Fruit fly (Drosophila melanogaster) whole organism, embryonic: Measurements from ENCODE around the gene CG13962.

Source experiments
- Bgb ChIP-seq: fragments of 200-800 bp; sonication (Bioruptor generic); IDR thresholded peaks from 2 replicates; pipeline ENCODE4 v1.3.6; 2022; ENCODE audit warnings: missing biosample characterization, missing genetic modification characterization; ENCODE audit not compliant: partially characterized antibody
- C15 ChIP-seq: fragments of 200-800 bp; sonication (Bioruptor generic); IDR thresholded peaks from 3 replicates; pipeline ENCODE4 v1.3.6; 2022; ENCODE audit warnings: missing biosample characterization, missing genetic modification characterization
- CG10543 ChIP-seq: fragments of 200-800 bp; sonication (Bioruptor generic); optimal IDR thresholded peaks from 3 replicates; lab custom pipeline; 2017; ENCODE audit warnings: missing biosample characterization, mild to moderate bottlenecking, missing genetic modification characterization, moderate library complexity
- CG10565 ChIP-seq: fragments of 200-800 bp; sonication (Bioruptor generic); optimal IDR thresholded peaks from 3 replicates; lab custom pipeline; 2016; ENCODE audit warnings: missing biosample characterization, mild to moderate bottlenecking, missing genetic modification characterization
- CG11398 ChIP-seq: fragments of 200-800 bp; sonication (Bioruptor generic); optimal IDR thresholded peaks from 2 replicates; lab custom pipeline; 2016; ENCODE audit warnings: missing biosample characterization, missing genetic modification characterization
- CG12155 ChIP-seq: fragments of 200-800 bp; sonication (Bioruptor generic); optimal IDR thresholded peaks from 3 replicates; lab custom pipeline; 2016; ENCODE audit warnings: missing biosample characterization, missing genetic modification characterization
- CG12299 ChIP-seq: fragments of 200-800 bp; sonication (Bioruptor generic); optimal IDR thresholded peaks from 2 replicates; lab custom pipeline; 2018; ENCODE audit warnings: missing biosample characterization, mild to moderate bottlenecking, missing genetic modification characterization
- CG13624 ChIP-seq: fragments of 200-800 bp; sonication (Bioruptor generic); optimal IDR thresholded peaks from 2 replicates; lab custom pipeline; 2016; ENCODE audit warnings: missing biosample characterization, missing genetic modification characterization
- CG14860 ChIP-seq: fragments of 200-800 bp; sonication (Bioruptor generic); IDR thresholded peaks from 3 replicates; pipeline ENCODE4 v1.3.6; 2022; ENCODE audit warnings: missing biosample characterization, missing genetic modification characterization; ENCODE audit not compliant: partially characterized antibody
- CG15696 ChIP-seq: fragments of 200-800 bp; sonication (Bioruptor generic); optimal IDR thresholded peaks from 2 replicates; lab custom pipeline; 2019; ENCODE audit warnings: missing biosample characterization, mild to moderate bottlenecking, missing genetic modification characterization, moderate library complexity
- CG1602 ChIP-seq: fragments of 200-800 bp; sonication (Bioruptor generic); optimal IDR thresholded peaks from 3 replicates; lab custom pipeline; 2016; ENCODE audit warnings: missing biosample characterization, missing genetic modification characterization
- CG17328 ChIP-seq: fragments of 200-800 bp; sonication (Bioruptor generic); IDR thresholded peaks from 2 replicates; pipeline ENCODE4 v1.3.6; 2022; ENCODE audit warnings: missing biosample characterization, missing genetic modification characterization
- CG18599 ChIP-seq: fragments of 200-800 bp; sonication (Bioruptor generic); optimal IDR thresholded peaks from 3 replicates; lab custom pipeline; 2017; ENCODE audit warnings: missing biosample characterization, missing genetic modification characterization, mild to moderate bottlenecking, moderate library complexity, missing genetic modification reagents
- CG2120 ChIP-seq: fragments of 200-800 bp; sonication (Bioruptor generic); optimal IDR thresholded peaks from 3 replicates; lab custom pipeline; 2016; ENCODE audit warnings: missing biosample characterization, missing genetic modification characterization
- CG34376 ChIP-seq: fragments of 200-800 bp; sonication (Bioruptor generic); optimal IDR thresholded peaks from 2 replicates; lab custom pipeline; 2018; ENCODE audit warnings: missing biosample characterization, mild to moderate bottlenecking, missing genetic modification characterization
- CG3726 ChIP-seq: fragments of 200-800 bp; sonication (Bioruptor generic); IDR thresholded peaks from 3 replicates; pipeline ENCODE4, ENCODE4 v1.3.6; 2022; ENCODE audit warnings: missing biosample characterization, missing genetic modification characterization
- CG6791 ChIP-seq: fragments of 200-800 bp; sonication (Bioruptor generic); IDR thresholded peaks from 3 replicates; pipeline ENCODE4 v1.3.6; 2022; ENCODE audit warnings: missing biosample characterization, missing genetic modification characterization; ENCODE audit not compliant: partially characterized antibody
- CG8089 ChIP-seq: fragments of 200-800 bp; sonication (Bioruptor generic); optimal IDR thresholded peaks from 3 replicates; lab custom pipeline; 2016; ENCODE audit warnings: missing biosample characterization, missing genetic modification characterization
- CG8924 ChIP-seq: fragments of 200-800 bp; optimal IDR thresholded peaks from 3 replicates; lab custom pipeline; 2019; ENCODE audit warnings: missing biosample characterization, mild to moderate bottlenecking, missing genetic modification characterization, moderate library complexity
- CG9797 ChIP-seq: fragments of 200-800 bp; sonication (Bioruptor generic); optimal IDR thresholded peaks from 3 replicates; lab custom pipeline; 2018; ENCODE audit warnings: missing biosample characterization, mild to moderate bottlenecking, missing genetic modification characterization
- Drgx ChIP-seq: fragments of 200-800 bp; sonication (Bioruptor generic); IDR thresholded peaks from 2 replicates; pipeline ENCODE4 v1.3.6; 2022; ENCODE audit warnings: missing biosample characterization, missing genetic modification characterization
- Eip74EF ChIP-seq, 2 experiments: fragments of 200-800 bp in 1 of 2; fragments of >200 bp in 1 of 2; sonication (Bioruptor generic) in 1 of 2; optimal IDR thresholded peaks; 2 replicates each; lab custom pipeline; 2017 to 2019; ENCODE audit warnings: missing biosample characterization in 2 of 2, missing genetic modification characterization in 2 of 2, mild to moderate bottlenecking in 1 of 2, moderate library complexity in 1 of 2
- GATAe ChIP-seq: fragments of 200-800 bp; sonication (Bioruptor generic); conservative IDR thresholded peaks from 2 replicates; pipeline ENCODE4 v1.3.6; 2022; ENCODE audit warnings: missing biosample characterization, missing genetic modification characterization
- Hr3 ChIP-seq: fragments of 200-800 bp; sonication (Bioruptor generic); optimal IDR thresholded peaks from 3 replicates; lab custom pipeline; 2016; ENCODE audit warnings: missing biosample characterization, missing genetic modification characterization
- Hr78 ChIP-seq, 2 experiments: fragments of 200-800 bp in 1 of 2; fragments of >200 bp in 1 of 2; sonication (Bioruptor generic) in 1 of 2; optimal IDR thresholded peaks; 2 replicates each; lab custom pipeline; 2017 to 2019; ENCODE audit warnings: missing biosample characterization in 2 of 2, missing genetic modification characterization in 2 of 2, mild to moderate bottlenecking in 1 of 2, moderate library complexity in 1 of 2
- Med ChIP-seq: fragments of 200-800 bp; sonication (Bioruptor generic); peaks from one replicate; lab custom pipeline; 2016; ENCODE audit warnings: missing biosample characterization, missing genetic modification characterization, mild to moderate bottlenecking, inconsistent platforms, moderate library complexity
- Myb ChIP-seq: fragments of 200-800 bp; sonication (Bioruptor generic); optimal IDR thresholded peaks from 2 replicates; lab custom pipeline; 2016; ENCODE audit warnings: missing biosample characterization, missing genetic modification characterization
- Neu2 ChIP-seq: fragments of 200-800 bp; sonication (Bioruptor generic); optimal IDR thresholded peaks from 3 replicates; lab custom pipeline; 2016; ENCODE audit warnings: missing biosample characterization, missing genetic modification characterization, borderline replicate concordance
- Opbp ChIP-seq: fragments of 200-800 bp; sonication (Bioruptor generic); IDR thresholded peaks from 3 replicates; pipeline ENCODE4 v1.3.6; 2022; ENCODE audit warnings: missing biosample characterization, missing genetic modification characterization; ENCODE audit not compliant: partially characterized antibody
- Xrp1 ChIP-seq: fragments of 200-800 bp; sonication (Bioruptor generic); IDR thresholded peaks from 2 replicates; pipeline ENCODE4 v1.3.6; 2022; ENCODE audit warnings: missing biosample characterization, missing genetic modification characterization
- amos ChIP-seq: fragments of 200-800 bp; sonication (Bioruptor generic); IDR thresholded peaks from 2 replicates; pipeline ENCODE4 v1.3.6; 2022; ENCODE audit warnings: missing biosample characterization, missing genetic modification characterization; ENCODE audit not compliant: partially characterized antibody
- bbx ChIP-seq: fragments of 200-800 bp; sonication (Bioruptor generic); IDR thresholded peaks from 2 replicates; pipeline ENCODE4 v1.3.6; 2022; ENCODE audit warnings: missing biosample characterization, missing genetic modification characterization; ENCODE audit not compliant: partially characterized antibody
- bcd ChIP-seq: fragments of 200-800 bp; sonication (Bioruptor generic); optimal IDR thresholded peaks from 2 replicates; lab custom pipeline; 2017; ENCODE audit warnings: missing biosample characterization, mild to moderate bottlenecking, missing genetic modification characterization
- corto ChIP-seq: fragments of 200-800 bp; sonication (Bioruptor generic); optimal IDR thresholded peaks from 2 replicates; lab custom pipeline; 2016; ENCODE audit warnings: missing biosample characterization, mild to moderate bottlenecking, missing genetic modification characterization, moderate library complexity
- croc ChIP-seq: fragments of 200-800 bp; sonication (Bioruptor generic); conservative IDR thresholded peaks from 3 replicates; pipeline ENCODE4 v1.3.6; 2022; ENCODE audit warnings: missing biosample characterization, missing genetic modification characterization
- dmrt11E ChIP-seq: fragments of 200-800 bp; sonication (Bioruptor generic); optimal IDR thresholded peaks from 3 replicates; lab custom pipeline; 2018; ENCODE audit warnings: missing biosample characterization, mild to moderate bottlenecking, missing genetic modification characterization, moderate library complexity
- eyg ChIP-seq: fragments of 200-800 bp; sonication (Bioruptor generic); optimal IDR thresholded peaks from 3 replicates; lab custom pipeline; 2016; ENCODE audit warnings: missing biosample characterization, missing genetic modification characterization
- insv ChIP-seq, 2 experiments: fragments of 200-800 bp; sonication (Bioruptor generic); optimal IDR thresholded peaks; 3 replicates each; lab custom pipeline; 2016 to 2018; ENCODE audit warnings: missing biosample characterization in 2 of 2, missing genetic modification characterization in 2 of 2
- lmd ChIP-seq: fragments of 200-800 bp; sonication (Bioruptor generic); IDR thresholded peaks from 2 replicates; pipeline ENCODE4 v1.3.6; 2022; ENCODE audit warnings: missing biosample characterization, missing genetic modification characterization
- lov ChIP-seq, 2 experiments: fragments of 200-800 bp in 1 of 2; fragments of >200 bp in 1 of 2; sonication (Bioruptor generic) in 1 of 2; IDR thresholded peaks in 1 of 2; optimal IDR thresholded peaks in 1 of 2; 2 replicates in 1 of 2; 3 replicates in 1 of 2; pipeline versions ENCODE4 v1.3.6 to Lab custom; 2017 to 2022; ENCODE audit warnings: missing biosample characterization in 1 of 2, missing genetic modification characterization in 1 of 2
- prd ChIP-seq, 3 experiments: fragments of >200 bp in 2 of 3; fragments of 200-800 bp in 1 of 3; sonication (Bioruptor generic) in 1 of 3; optimal IDR thresholded peaks in 2 of 3; IDR thresholded peaks in 1 of 3; 2 replicates in 2 of 3; 3 replicates in 1 of 3; pipeline versions ENCODE4 v1.3.6 to Lab custom; 2017 to 2022; ENCODE audit warnings: missing biosample characterization in 1 of 3, missing genetic modification characterization in 1 of 3
- pros ChIP-seq: fragments of 200-800 bp; sonication (Bioruptor generic); optimal IDR thresholded peaks from 3 replicates; lab custom pipeline; 2019; ENCODE audit warnings: missing biosample characterization, mild to moderate bottlenecking, missing genetic modification characterization, moderate library complexity
- sima ChIP-seq: fragments of 200-800 bp; sonication (Bioruptor generic); optimal IDR thresholded peaks from 2 replicates; lab custom pipeline; 2016; ENCODE audit warnings: missing biosample characterization, missing genetic modification characterization
- sqz ChIP-seq: fragments of 200-800 bp; sonication (Bioruptor generic); optimal IDR thresholded peaks from 3 replicates; lab custom pipeline; 2018; ENCODE audit warnings: missing biosample characterization, mild to moderate bottlenecking, missing genetic modification characterization
- sr ChIP-seq: fragments of 200-800 bp; sonication (Bioruptor generic); IDR thresholded peaks from 3 replicates; pipeline ENCODE4 v1.3.6; 2022; ENCODE audit warnings: missing biosample characterization, missing genetic modification characterization
- tin ChIP-seq: fragments of 200-800 bp; sonication (Bioruptor generic); optimal IDR thresholded peaks from 3 replicates; lab custom pipeline; 2016; ENCODE audit warnings: missing biosample characterization, missing genetic modification characterization
- trem ChIP-seq: fragments of 200-800 bp; optimal IDR thresholded peaks from 3 replicates; lab custom pipeline; 2019; ENCODE audit warnings: missing biosample characterization, mild to moderate bottlenecking, missing genetic modification characterization, moderate library complexity
- zen ChIP-seq: fragments of 200-800 bp; sonication (Bioruptor generic); optimal IDR thresholded peaks from 3 replicates; lab custom pipeline; 2018; ENCODE audit warnings: missing biosample characterization, mild to moderate bottlenecking, missing genetic modification characterization, moderate library complexity
- zfh1 ChIP-seq: fragments of 200-800 bp; sonication (Bioruptor generic); IDR thresholded peaks from 3 replicates; pipeline ENCODE4 v1.3.6; 2022; ENCODE audit warnings: missing biosample characterization, missing genetic modification characterization

CG13962 gene

DNA sequence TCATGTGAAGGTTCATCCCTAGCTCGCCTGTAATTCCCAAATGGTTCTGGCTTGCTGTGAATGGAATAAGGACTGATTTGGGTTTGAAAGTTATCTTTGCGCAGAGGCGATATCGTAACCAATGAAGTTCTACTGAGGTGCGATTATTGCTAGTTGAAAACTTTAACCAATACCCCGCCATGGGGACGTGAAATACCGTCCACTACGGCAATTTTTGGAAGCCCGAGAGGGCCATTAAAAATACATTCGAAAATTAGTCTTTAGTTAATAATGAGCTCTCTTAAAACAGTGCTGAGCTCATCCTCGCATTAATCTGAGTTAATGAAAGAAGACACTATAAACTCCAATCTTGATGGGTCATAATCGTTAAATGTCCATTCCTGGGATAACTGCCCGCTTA is 3.7 kb downstream of the CG13962 start (continued):
- no peak for TF ChIP-seq CG2120 (GFP tag; lab: Kevin White, UChicago)
- no peak for TF ChIP-seq Xrp1 (GFP tag; lab: Robert Waterston, UW)
- TF ChIP-seq CG8089 (GFP tag; lab: Kevin White, UChicago), result no peak
- TF ChIP-seq zen (tag; lab: Kevin White, UChicago), result peak; percentile 47
- TF ChIP-seq zfh1 (GFP tag; lab: Robert Waterston, UW), result peak; percentile 65; the same call in 2 of the 3 replicates
- peak in 1 of 2 experiments; percentile 45 for TF ChIP-seq insv (GFP tag; optimal IDR thresholded peaks at IDR 0.05; lab: Kevin White, UChicago)
- no peak for TF ChIP-seq tin
- no peak for TF ChIP-seq prd (optimal IDR thresholded peaks at IDR 0.05; lab: Kevin White, UChicago)
- TF ChIP-seq prd (GFP tag; IDR thresholded peaks at IDR 0.05; lab: Robert Waterston, UW), result peak; percentile 24; the same call in 1 of the 3 replicates
- TF ChIP-seq CG12155 (GFP tag; lab: Kevin White, UChicago), result no peak
- TF ChIP-seq CG13624, result no peak
- peak; percentile 11 for TF ChIP-seq CG15696 (tag; lab: Kevin White, UChicago)
- no peak for TF ChIP-seq eyg (GFP tag; lab: Kevin White, UChicago)
- no peak for TF ChIP-seq CG34376
- TF ChIP-seq Eip74EF (GFP tag; optimal IDR thresholded peaks at IDR 0.05; lab: Kevin White, UChicago), result no peak
- no peak for TF ChIP-seq lov (optimal IDR thresholded peaks at IDR 0.05; lab: Kevin White, UChicago)
- no peak for TF ChIP-seq lov (GFP tag; IDR thresholded peaks at IDR 0.05; lab: Robert Waterston, UW)
- TF ChIP-seq Neu2, result peak; percentile 20
- no peak for TF ChIP-seq GATAe (GFP tag; lab: Robert Waterston, UW)
- TF ChIP-seq CG11398 (GFP tag; lab: Kevin White, UChicago), result no peak
- TF ChIP-seq corto (GFP tag; lab: Kevin White, UChicago), result no peak
- no peak for TF ChIP-seq sima (GFP tag; lab: Kevin White, UChicago)
- TF ChIP-seq Hr78 (GFP tag; optimal IDR thresholded peaks at IDR 0.05; lab: Kevin White, UChicago), result no peak
- no peak for TF ChIP-seq Bgb (GFP tag; lab: Robert Waterston, UW)
- no peak for TF ChIP-seq CG14860 (GFP tag; lab: Robert Waterston, UW)
- TF ChIP-seq trem, result no peak
- TF ChIP-seq bcd (GFP tag; lab: Kevin White, UChicago), result no peak
- TF ChIP-seq Opbp (GFP tag; lab: Robert Waterston, UW), result peak; percentile 30; the same call in 1 of the 3 replicates
- TF ChIP-seq pros (GFP tag; lab: Kevin White, UChicago), result peak; percentile 79
- TF ChIP-seq CG8924 (tag; lab: Kevin White, UChicago), result no peak
- no peak for TF ChIP-seq C15 (GFP tag; lab: Robert Waterston, UW)
- TF ChIP-seq sr (GFP tag; lab: Robert Waterston, UW), result no peak
- no peak for TF ChIP-seq CG10565 (GFP tag; lab: Kevin White, UChicago)
- TF ChIP-seq CG9797, result no peak
- TF ChIP-seq CG12299 (tag; lab: Kevin White, UChicago), result no peak
- TF ChIP-seq croc (GFP tag; lab: Robert Waterston, UW), result no peak
- peak; percentile 44; the same call in 1 of the 2 replicates for TF ChIP-seq CG17328
- no peak for TF ChIP-seq CG18599 (GFP tag; lab: Kevin White, UChicago)
- TF ChIP-seq bbx, result peak; percentile 36; the same call in 1 of the 2 replicates
- peak; percentile 32; the same call in 1 of the 2 replicates for TF ChIP-seq amos (GFP tag; lab: Robert Waterston, UW)
- no peak for TF ChIP-seq lmd (GFP tag; lab: Robert Waterston, UW)
- no peak for TF ChIP-seq CG10543 (GFP tag; lab: Kevin White, UChicago)
- TF ChIP-seq Drgx (GFP tag; lab: Robert Waterston, UW), result no peak
- TF ChIP-seq CG6791 (GFP tag; lab: Robert Waterston, UW), result peak; percentile 58; the same call in 1 of the 3 replicates
- no peak for TF ChIP-seq sqz (GFP tag; lab: Kevin White, UChicago)
- no peak for TF ChIP-seq Med
- no peak for TF ChIP-seq Myb
- no peak for TF ChIP-seq dmrt11E (tag; lab: Kevin White, UChicago)
- TF ChIP-seq Hr3, result no peak
- no peak for TF ChIP-seq CG1602 (GFP tag; lab: Kevin White, UChicago)
- no peak for TF ChIP-seq CG3726 (GFP tag; lab: Robert Waterston, UW)
